Worm (Caenorhabditis elegans) whole organism, L1 larva: ENCODE data around the gene aexr-3.

Experiments
- C16A3.4 ChIP-seq: fragments of 150-350 bp; optimal IDR thresholded peaks from 2 replicates; lab custom pipeline; 2014; ENCODE audit warnings: missing biosample characterization, missing genetic modification characterization
- F16B12.6 ChIP-seq: fragments of 150-350 bp; optimal IDR thresholded peaks from 2 replicates; lab custom pipeline; 2014; ENCODE audit warnings: missing biosample characterization, missing genetic modification characterization
- Y116A8C.19 ChIP-seq: sonication (generic microtip); optimal IDR thresholded peaks from 2 replicates; lab custom pipeline; 2016; ENCODE audit warnings: missing compliant biosample characterization, missing genetic modification characterization, borderline replicate concordance
- aha-1 ChIP-seq: fragments of 150-350 bp; optimal IDR thresholded peaks from 2 replicates; lab custom pipeline; 2014; ENCODE audit warnings: missing biosample characterization, missing genetic modification characterization
- alr-1 ChIP-seq: fragments of 200-800 bp; sonication (Bioruptor generic); optimal IDR thresholded peaks from 2 replicates; lab custom pipeline; 2018; ENCODE audit warnings: borderline replicate concordance, mild to moderate bottlenecking, missing genetic modification characterization, missing compliant biosample characterization
- aly-2 ChIP-seq: fragments of 150-350 bp; optimal IDR thresholded peaks from 2 replicates; lab custom pipeline; 2014; ENCODE audit warnings: missing biosample characterization, missing genetic modification characterization
- ceh-8 ChIP-seq: fragments of 200-800 bp; sonication (Bioruptor generic); optimal IDR thresholded peaks from 2 replicates; lab custom pipeline; 2018; ENCODE audit warnings: mild to moderate bottlenecking, missing genetic modification characterization, moderate library complexity, missing compliant biosample characterization
- ceh-88 ChIP-seq: fragments of 200-800 bp; sonication (Bioruptor generic); IDR thresholded peaks from 2 replicates; pipeline ENCODE4 v1.3.6; 2022; ENCODE audit warnings: missing genetic modification characterization, missing compliant biosample characterization
- ces-1 ChIP-seq: fragments of 150-350 bp; optimal IDR thresholded peaks from 2 replicates; lab custom pipeline; 2014; ENCODE audit warnings: missing biosample characterization, missing genetic modification reagents, missing genetic modification characterization
- dpl-1 ChIP-seq, 3 experiments: fragments of 150-350 bp in 2 of 3; sonication (generic microtip) in 1 of 3; optimal IDR thresholded peaks; 2 replicates each; lab custom pipeline; 2014 to 2017; ENCODE audit warnings: missing biosample characterization in 3 of 3, missing genetic modification characterization in 3 of 3, missing genetic modification reagents in 3 of 3
- efl-1 ChIP-seq, 4 experiments: fragments of 150-350 bp; optimal IDR thresholded peaks in 3 of 4; peaks in 1 of 4; 1 replicate in 1 of 4; 2 replicates in 3 of 4; lab custom pipeline; 2014; ENCODE audit warnings: missing biosample characterization in 2 of 4, missing genetic modification characterization in 2 of 4, missing genetic modification reagents in 2 of 4
- fkh-10 ChIP-seq: sonication (generic microtip); optimal IDR thresholded peaks from 2 replicates; lab custom pipeline; 2017; ENCODE audit warnings: missing biosample characterization, missing genetic modification reagents, missing genetic modification characterization
- fkh-4 ChIP-seq: sonication (generic microtip); optimal IDR thresholded peaks from 2 replicates; lab custom pipeline; 2016; ENCODE audit warnings: missing compliant biosample characterization, missing genetic modification characterization, borderline replicate concordance
- fkh-8 ChIP-seq: sonication (generic microtip); optimal IDR thresholded peaks from 2 replicates; lab custom pipeline; 2016; ENCODE audit warnings: mild to moderate bottlenecking, missing genetic modification characterization, missing compliant biosample characterization
- fos-1 ChIP-seq: fragments of 150-350 bp; optimal IDR thresholded peaks from 2 replicates; lab custom pipeline; 2014; ENCODE audit warnings: missing biosample characterization, missing genetic modification characterization
- hlh-17 ChIP-seq: fragments of 200-800 bp; sonication (Bioruptor generic); optimal IDR thresholded peaks from 2 replicates; lab custom pipeline; 2018; ENCODE audit warnings: missing genetic modification characterization, mild to moderate bottlenecking, missing compliant biosample characterization, moderate library complexity, borderline replicate concordance
- isw-1 ChIP-seq: fragments of 200-800 bp; sonication (Bioruptor generic); IDR thresholded peaks from 2 replicates; pipeline ENCODE4 v1.3.6; 2022; ENCODE audit warnings: missing genetic modification characterization, missing compliant biosample characterization
- jun-1 ChIP-seq: fragments of 150-350 bp; optimal IDR thresholded peaks from 2 replicates; lab custom pipeline; 2014; ENCODE audit warnings: missing biosample characterization, missing genetic modification reagents, missing genetic modification characterization
- lin-13 ChIP-seq: fragments of 150-350 bp; optimal IDR thresholded peaks from 2 replicates; lab custom pipeline; 2014; ENCODE audit warnings: missing biosample characterization, missing genetic modification reagents, missing genetic modification characterization
- lin-14 ChIP-seq: fragments of 200-800 bp; sonication (Bioruptor generic); optimal IDR thresholded peaks from 2 replicates; lab custom pipeline; 2018; ENCODE audit warnings: mild to moderate bottlenecking, missing genetic modification characterization, moderate library complexity, missing compliant biosample characterization
- lin-35 ChIP-seq, 2 experiments: fragments of 150-350 bp; optimal IDR thresholded peaks; 2 replicates each; lab custom pipeline; 2014; ENCODE audit warnings: missing biosample characterization in 2 of 2, missing genetic modification characterization in 2 of 2, missing genetic modification reagents in 2 of 2
- lir-3 ChIP-seq: sonication (generic microtip); optimal IDR thresholded peaks from 2 replicates; lab custom pipeline; 2016; ENCODE audit warnings: mild to moderate bottlenecking, missing genetic modification characterization, moderate library complexity, missing compliant biosample characterization; ENCODE audit not compliant: poor library complexity
- lsy-2 ChIP-seq, 2 experiments: fragments of 150-350 bp; optimal IDR thresholded peaks; 2 replicates each; lab custom pipeline; 2014; ENCODE audit warnings: missing biosample characterization in 2 of 2, missing genetic modification characterization in 2 of 2
- mab-9 ChIP-seq: fragments of 200-800 bp; sonication (Bioruptor generic); IDR thresholded peaks from 2 replicates; pipeline ENCODE4 v1.3.6; 2022; ENCODE audit warnings: missing genetic modification reagents, missing genetic modification characterization, missing compliant biosample characterization
- mdl-1 ChIP-seq, 2 experiments: fragments of 150-350 bp; optimal IDR thresholded peaks; 2 replicates each; lab custom pipeline; 2014 to 2017; ENCODE audit warnings: missing biosample characterization in 2 of 2, missing genetic modification characterization in 2 of 2, inconsistent platforms in 1 of 2
- mef-2 ChIP-seq: fragments of 150-350 bp; optimal IDR thresholded peaks from 2 replicates; lab custom pipeline; 2014; ENCODE audit warnings: missing biosample characterization, missing genetic modification characterization
- mep-1 ChIP-seq: fragments of 150-350 bp; optimal IDR thresholded peaks from 2 replicates; lab custom pipeline; 2014; ENCODE audit warnings: missing biosample characterization, missing genetic modification characterization
- nhr-20 ChIP-seq: sonication (generic microtip); optimal IDR thresholded peaks from 2 replicates; lab custom pipeline; 2016; ENCODE audit warnings: mild to moderate bottlenecking, missing genetic modification characterization, missing compliant biosample characterization
- nhr-28 ChIP-seq: fragments of 150-350 bp; optimal IDR thresholded peaks from 2 replicates; lab custom pipeline; 2014; ENCODE audit warnings: missing biosample characterization, missing genetic modification characterization
- nhr-47 ChIP-seq: sonication (generic microtip); optimal IDR thresholded peaks from 2 replicates; lab custom pipeline; 2016; ENCODE audit warnings: mild to moderate bottlenecking, missing genetic modification characterization, moderate library complexity, missing compliant biosample characterization
- nhr-71 ChIP-seq: sonication (generic microtip); optimal IDR thresholded peaks from 2 replicates; lab custom pipeline; 2016; ENCODE audit warnings: mild to moderate bottlenecking, missing genetic modification characterization, moderate library complexity, missing compliant biosample characterization
- nhr-76 ChIP-seq: sonication (generic microtip); optimal IDR thresholded peaks from 2 replicates; lab custom pipeline; 2017; ENCODE audit warnings: missing biosample characterization, missing genetic modification characterization
- nhr-77 ChIP-seq: fragments of 150-350 bp; optimal IDR thresholded peaks from 2 replicates; lab custom pipeline; 2014; ENCODE audit warnings: missing biosample characterization, missing genetic modification characterization
- nhr-85 ChIP-seq: sonication (generic microtip); peaks from one replicate; lab custom pipeline; 2016; ENCODE audit warnings: missing genetic modification characterization, inconsistent platforms, missing compliant biosample characterization
- nhr-90 ChIP-seq: sonication (generic microtip); optimal IDR thresholded peaks from 2 replicates; lab custom pipeline; 2016; ENCODE audit warnings: mild to moderate bottlenecking, missing genetic modification characterization, missing compliant biosample characterization; ENCODE audit not compliant: poor library complexity
- pqm-1 ChIP-seq: sonication (generic microtip); optimal IDR thresholded peaks from 3 replicates; lab custom pipeline; 2017; ENCODE audit warnings: missing biosample characterization, missing genetic modification characterization
- rnt-1 ChIP-seq: sonication (generic microtip); optimal IDR thresholded peaks from 2 replicates; lab custom pipeline; 2016; ENCODE audit warnings: mild to moderate bottlenecking, missing genetic modification characterization, moderate library complexity, missing compliant biosample characterization
- snpc-4 ChIP-seq: fragments of 150-350 bp; optimal IDR thresholded peaks from 2 replicates; lab custom pipeline; 2014; ENCODE audit warnings: missing biosample characterization, missing genetic modification characterization
- sox-4 ChIP-seq: sonication (generic microtip); optimal IDR thresholded peaks from 2 replicates; lab custom pipeline; 2016; ENCODE audit warnings: missing genetic modification characterization, missing compliant biosample characterization
- sptf-1 ChIP-seq: fragments of 150-350 bp; optimal IDR thresholded peaks from 2 replicates; lab custom pipeline; 2014; ENCODE audit warnings: missing biosample characterization, missing genetic modification characterization
- swsn-7 ChIP-seq: sonication (generic microtip); optimal IDR thresholded peaks from 2 replicates; lab custom pipeline; 2016; ENCODE audit warnings: missing genetic modification characterization, missing compliant biosample characterization
- tlp-1 ChIP-seq: fragments of 150-350 bp; optimal IDR thresholded peaks from 2 replicates; lab custom pipeline; 2014; ENCODE audit warnings: missing biosample characterization, missing genetic modification characterization
- unc-30 ChIP-seq: sonication (generic microtip); optimal IDR thresholded peaks from 2 replicates; lab custom pipeline; 2017; ENCODE audit warnings: missing biosample characterization, missing genetic modification characterization
- unc-62 ChIP-seq: fragments of 150-350 bp; optimal IDR thresholded peaks from 2 replicates; lab custom pipeline; 2014; ENCODE audit warnings: missing biosample characterization, missing genetic modification reagents, missing genetic modification characterization
- unc-86 ChIP-seq: sonication (generic microtip); optimal IDR thresholded peaks from 2 replicates; lab custom pipeline; 2016; ENCODE audit warnings: missing genetic modification characterization, missing compliant biosample characterization
- xbp-1 ChIP-seq: sonication (generic microtip); optimal IDR thresholded peaks from 2 replicates; lab custom pipeline; 2016; ENCODE audit warnings: missing genetic modification characterization, missing compliant biosample characterization

Gene aexr-3

ce11 chrX:8919323-8919722 is 41.6 kb downstream of the aexr-3 start, which contains the start of gene nlp-14:
Gene nlp-14 (minus strand): TSS chrX:8919423.
- TF ChIP-seq efl-1 (optimal IDR thresholded peaks at IDR 0.05; lab: Kevin White, UChicago) (no peak), efl-1 (GFP tag; optimal IDR thresholded peaks at IDR 0.05 in 1 of 2; lab: Kevin White, UChicago) (peak in 1 of 2 experiments; percentile 82), fkh-8 (tag; lab: Kevin White, UChicago) (peak; percentile 22), C16A3.4 (tag; lab: Kevin White, UChicago) (no peak), mdl-1 (tag; optimal IDR thresholded peaks at IDR 0.05; lab: Kevin White, UChicago) (no peak), sox-4 (tag; lab: Kevin White, UChicago) (no peak), nhr-76 (tag; lab: Kevin White, UChicago) (no peak), pqm-1 (no peak)

ce11 chrX:8918792-8919191 is 42.2 kb downstream of the aexr-3 start:
- peak; percentile 13 for TF ChIP-seq fkh-10 (GFP tag; lab: Kevin White, UChicago)
- TF ChIP-seq rnt-1, result no peak
- TF ChIP-seq ces-1 (GFP tag; lab: Kevin White, UChicago), result peak; percentile 8
- peak; percentile 69 for TF ChIP-seq lin-14
- TF ChIP-seq swsn-7, result peak; percentile 2
- TF ChIP-seq nhr-71, result peak; percentile 19

ce11 chrX:8917730-8918129 is 43.2 kb downstream of the aexr-3 start:
- TF ChIP-seq nhr-77 (tag; lab: Kevin White, UChicago) (no peak), aha-1 (tag; lab: Kevin White, UChicago) (no peak), isw-1 (GFP tag; lab: Robert Waterston, UW) (no peak), unc-30 (tag; lab: Kevin White, UChicago) (no peak), lin-14 (no peak), ceh-8 (GFP tag; lab: Kevin White, UChicago) (no peak), mep-1 (tag; lab: Kevin White, UChicago) (no peak), mef-2 (tag; lab: Kevin White, UChicago) (no peak), fkh-8 (tag; lab: Kevin White, UChicago) (no peak), aly-2 (no peak), fos-1 (tag; lab: Kevin White, UChicago) (no peak), nhr-20 (tag; lab: Kevin White, UChicago) (no peak), lin-35 (GFP tag; optimal IDR thresholded peaks at IDR 0.05; lab: Kevin White, UChicago) (no peak), unc-86 (tag; lab: Kevin White, UChicago) (no peak), lin-13 (GFP tag; lab: Kevin White, UChicago) (no peak), snpc-4 (tag; lab: Kevin White, UChicago) (no peak), unc-62 (no peak), mab-9 (GFP tag; lab: Robert Waterston, UW) (no peak), lir-3 (tag; lab: Kevin White, UChicago) (no peak)

ce11 chrX:8911077-8911476 is 49.9 kb downstream of the aexr-3 start, which contains the start of gene cyn-8:
Gene cyn-8 (plus strand): TSS chrX:8911293.
- TF ChIP-seq nhr-47 (tag; lab: Kevin White, UChicago) (peak; percentile 15), mdl-1 (tag; optimal IDR thresholded peaks at IDR 0.05; lab: Kevin White, UChicago) (peak in 1 of 2 experiments; percentile 53), rnt-1 (peak; percentile 21), lsy-2 (tag; optimal IDR thresholded peaks at IDR 0.05; lab: Kevin White, UChicago) (peak in 1 of 2 experiments; percentile 41), dpl-1 (GFP tag; optimal IDR thresholded peaks at IDR 0.05; lab: Kevin White, UChicago) (peak in 2 of 3 experiments; percentile 33 to 45), xbp-1 (tag; lab: Kevin White, UChicago) (peak; percentile 25), unc-62 (no peak), nhr-20 (tag; lab: Kevin White, UChicago) (peak; percentile 15), pqm-1 (no peak), jun-1 (no peak), sptf-1 (tag; lab: Kevin White, UChicago) (no peak), Y116A8C.19 (tag; lab: Kevin White, UChicago) (no peak), nhr-90 (tag; lab: Kevin White, UChicago) (peak; percentile 9), ceh-88 (GFP tag; lab: Robert Waterston, UW) (no peak), fkh-4 (no peak), C16A3.4 (tag; lab: Kevin White, UChicago) (peak; percentile 15), ceh-8 (GFP tag; lab: Kevin White, UChicago) (no peak), F16B12.6 (tag; lab: Kevin White, UChicago) (no peak), lin-14 (peak; percentile 49), nhr-85 (peak; percentile 68), nhr-28 (no peak), hlh-17 (no peak), lin-35 (GFP tag; optimal IDR thresholded peaks at IDR 0.05; lab: Kevin White, UChicago) (peak; percentile 10 to 76), mef-2 (tag; lab: Kevin White, UChicago) (no peak), mep-1 (tag; lab: Kevin White, UChicago) (peak; percentile 24), tlp-1 (tag; lab: Kevin White, UChicago) (no peak), alr-1 (tag; lab: Kevin White, UChicago) (no peak)
